Worm (Caenorhabditis elegans) whole organism, L3 larva: ENCODE measurements around the gene atln-1.

Experiments used
- ama-1 ChIP-seq: fragments of 150-350 bp; optimal IDR thresholded peaks from 2 replicates; lab custom pipeline; 2018
- nhr-28 ChIP-seq: fragments of 150-350 bp; optimal IDR thresholded peaks from 2 replicates; lab custom pipeline; 2014; ENCODE audit warnings: missing biosample characterization, missing genetic modification characterization

DNA sequence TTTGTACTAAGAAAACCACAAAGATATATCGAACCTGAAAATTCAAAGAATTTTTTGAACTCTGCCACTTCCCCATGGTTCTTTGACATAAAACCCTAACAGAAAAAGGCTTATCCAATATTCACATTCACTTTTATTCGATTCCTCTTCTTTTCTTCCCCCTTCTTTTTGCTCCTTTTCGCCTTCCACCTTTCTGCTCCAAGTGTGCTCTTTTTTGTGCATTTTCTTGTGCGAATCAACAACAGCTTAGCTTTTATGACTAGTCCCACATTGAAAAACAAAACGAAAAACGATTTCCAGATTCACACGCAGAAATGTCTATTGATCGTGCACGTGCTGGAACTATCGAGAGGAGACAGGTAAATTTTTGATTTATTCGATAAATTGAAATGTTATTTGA lies 36.9 kb upstream of the atln-1 start, which contains the start of gene Y54G2A.41:
- TF ChIP-seq ama-1 (lab: Kevin White, UChicago): no peak
- no peak for TF ChIP-seq nhr-28 (tag; lab: Kevin White, UChicago)
